Worm (Caenorhabditis elegans) whole organism, L1 larva: ENCODE measurements around the gene C54C6.5.

ENCODE experiments used
- C34B4.2 ChIP-seq: sonication (generic microtip); optimal IDR thresholded peaks from 2 replicates; lab custom pipeline; 2017; ENCODE audit warnings: mild to moderate bottlenecking, missing genetic modification characterization, missing compliant biosample characterization
- F16B12.6 ChIP-seq: fragments of 150-350 bp; optimal IDR thresholded peaks from 2 replicates; lab custom pipeline; 2014; ENCODE audit warnings: missing biosample characterization, missing genetic modification characterization
- aly-2 ChIP-seq: fragments of 150-350 bp; optimal IDR thresholded peaks from 2 replicates; lab custom pipeline; 2014; ENCODE audit warnings: missing biosample characterization, missing genetic modification characterization
- ama-1 ChIP-seq: fragments of 150-350 bp; optimal IDR thresholded peaks from 2 replicates; lab custom pipeline; 2014
- ceh-8 ChIP-seq: fragments of 200-800 bp; sonication (Bioruptor generic); optimal IDR thresholded peaks from 2 replicates; lab custom pipeline; 2018; ENCODE audit warnings: mild to moderate bottlenecking, missing genetic modification characterization, moderate library complexity, missing compliant biosample characterization
- ceh-82 ChIP-seq, 3 experiments: fragments of 150-350 bp in 1 of 3; sonication (generic microtip) in 2 of 3; optimal IDR thresholded peaks; 2 replicates each; lab custom pipeline; 2014 to 2017; ENCODE audit warnings: missing biosample characterization in 3 of 3, missing genetic modification characterization in 3 of 3
- ceh-88 ChIP-seq: fragments of 200-800 bp; sonication (Bioruptor generic); IDR thresholded peaks from 2 replicates; pipeline ENCODE4 v1.3.6; 2022; ENCODE audit warnings: missing genetic modification characterization, missing compliant biosample characterization
- ceh-90 ChIP-seq: sonication (generic microtip); optimal IDR thresholded peaks from 2 replicates; lab custom pipeline; 2016; ENCODE audit warnings: missing genetic modification characterization, missing compliant biosample characterization
- dpl-1 ChIP-seq, 3 experiments: fragments of 150-350 bp in 2 of 3; sonication (generic microtip) in 1 of 3; optimal IDR thresholded peaks; 2 replicates each; lab custom pipeline; 2014 to 2017; ENCODE audit warnings: missing biosample characterization in 3 of 3, missing genetic modification characterization in 3 of 3, missing genetic modification reagents in 3 of 3
- efl-1 ChIP-seq, 4 experiments: fragments of 150-350 bp; optimal IDR thresholded peaks in 3 of 4; peaks in 1 of 4; 1 replicate in 1 of 4; 2 replicates in 3 of 4; lab custom pipeline; 2014; ENCODE audit warnings: missing biosample characterization in 2 of 4, missing genetic modification characterization in 2 of 4, missing genetic modification reagents in 2 of 4
- egl-13 ChIP-seq: sonication (generic microtip); optimal IDR thresholded peaks from 2 replicates; lab custom pipeline; 2016; ENCODE audit warnings: missing genotype, missing genetic modification reagents, missing genetic modification characterization, missing compliant biosample characterization
- egl-27 ChIP-seq, 2 experiments: fragments of 150-350 bp in 1 of 2; sonication (generic microtip); optimal IDR thresholded peaks; 3 replicates each; lab custom pipeline; 2017 to 2018; ENCODE audit warnings: missing biosample characterization in 2 of 2, missing genetic modification characterization in 2 of 2, missing genetic modification reagents in 2 of 2
- fkh-10 ChIP-seq: sonication (generic microtip); optimal IDR thresholded peaks from 2 replicates; lab custom pipeline; 2017; ENCODE audit warnings: missing biosample characterization, missing genetic modification reagents, missing genetic modification characterization
- fos-1 ChIP-seq: fragments of 150-350 bp; optimal IDR thresholded peaks from 2 replicates; lab custom pipeline; 2014; ENCODE audit warnings: missing biosample characterization, missing genetic modification characterization
- grh-1 ChIP-seq: fragments of 200-800 bp; sonication (Bioruptor generic); IDR thresholded peaks from 2 replicates; pipeline ENCODE4 v1.3.6; 2022; ENCODE audit warnings: missing genetic modification reagents, missing genetic modification characterization, missing compliant biosample characterization
- hlh-4 ChIP-seq: sonication (generic microtip); optimal IDR thresholded peaks from 2 replicates; lab custom pipeline; 2016; ENCODE audit warnings: mild to moderate bottlenecking, missing genetic modification characterization, missing compliant biosample characterization
- irx-1 ChIP-seq: sonication (generic microtip); optimal IDR thresholded peaks from 2 replicates; lab custom pipeline; 2016; ENCODE audit warnings: missing genetic modification characterization, missing compliant biosample characterization
- isw-1 ChIP-seq: fragments of 200-800 bp; sonication (Bioruptor generic); IDR thresholded peaks from 2 replicates; pipeline ENCODE4 v1.3.6; 2022; ENCODE audit warnings: missing genetic modification characterization, missing compliant biosample characterization
- lin-14 ChIP-seq: fragments of 200-800 bp; sonication (Bioruptor generic); optimal IDR thresholded peaks from 2 replicates; lab custom pipeline; 2018; ENCODE audit warnings: mild to moderate bottlenecking, missing genetic modification characterization, moderate library complexity, missing compliant biosample characterization
- lin-15B ChIP-seq: fragments of 150-350 bp; sonication (generic microtip); optimal IDR thresholded peaks from 3 replicates; lab custom pipeline; 2014; ENCODE audit warnings: missing biosample characterization, missing genetic modification characterization
- lin-39 ChIP-seq: fragments of 150-350 bp; optimal IDR thresholded peaks from 2 replicates; lab custom pipeline; 2014; ENCODE audit warnings: missing biosample characterization, missing genetic modification reagents, missing genetic modification characterization
- lsy-2 ChIP-seq, 2 experiments: fragments of 150-350 bp; optimal IDR thresholded peaks; 2 replicates each; lab custom pipeline; 2014; ENCODE audit warnings: missing biosample characterization in 2 of 2, missing genetic modification characterization in 2 of 2
- mdl-1 ChIP-seq, 2 experiments: fragments of 150-350 bp; optimal IDR thresholded peaks; 2 replicates each; lab custom pipeline; 2014 to 2017; ENCODE audit warnings: missing biosample characterization in 2 of 2, missing genetic modification characterization in 2 of 2, inconsistent platforms in 1 of 2
- mef-2 ChIP-seq: fragments of 150-350 bp; optimal IDR thresholded peaks from 2 replicates; lab custom pipeline; 2014; ENCODE audit warnings: missing biosample characterization, missing genetic modification characterization
- mep-1 ChIP-seq: fragments of 150-350 bp; optimal IDR thresholded peaks from 2 replicates; lab custom pipeline; 2014; ENCODE audit warnings: missing biosample characterization, missing genetic modification characterization
- nhr-11 ChIP-seq: fragments of 150-350 bp; optimal IDR thresholded peaks from 2 replicates; lab custom pipeline; 2014; ENCODE audit warnings: missing biosample characterization, missing genetic modification characterization
- nhr-12 ChIP-seq: sonication (generic microtip); optimal IDR thresholded peaks from 2 replicates; lab custom pipeline; 2017; ENCODE audit warnings: missing biosample characterization, missing genetic modification characterization
- nhr-20 ChIP-seq: sonication (generic microtip); optimal IDR thresholded peaks from 2 replicates; lab custom pipeline; 2016; ENCODE audit warnings: mild to moderate bottlenecking, missing genetic modification characterization, missing compliant biosample characterization
- nhr-28 ChIP-seq: fragments of 150-350 bp; optimal IDR thresholded peaks from 2 replicates; lab custom pipeline; 2014; ENCODE audit warnings: missing biosample characterization, missing genetic modification characterization
- nhr-47 ChIP-seq: sonication (generic microtip); optimal IDR thresholded peaks from 2 replicates; lab custom pipeline; 2016; ENCODE audit warnings: mild to moderate bottlenecking, missing genetic modification characterization, moderate library complexity, missing compliant biosample characterization
- nhr-71 ChIP-seq: sonication (generic microtip); optimal IDR thresholded peaks from 2 replicates; lab custom pipeline; 2016; ENCODE audit warnings: mild to moderate bottlenecking, missing genetic modification characterization, moderate library complexity, missing compliant biosample characterization
- nhr-85 ChIP-seq: sonication (generic microtip); peaks from one replicate; lab custom pipeline; 2016; ENCODE audit warnings: missing genetic modification characterization, inconsistent platforms, missing compliant biosample characterization
- pag-3 ChIP-seq: sonication (generic microtip); optimal IDR thresholded peaks from 2 replicates; lab custom pipeline; 2017; ENCODE audit warnings: missing genetic modification characterization, mild to moderate bottlenecking, missing compliant biosample characterization, antibody characterized with exemption, borderline replicate concordance; ENCODE audit not compliant: insufficient read depth
- pqm-1 ChIP-seq: sonication (generic microtip); optimal IDR thresholded peaks from 3 replicates; lab custom pipeline; 2017; ENCODE audit warnings: missing biosample characterization, missing genetic modification characterization
- rnt-1 ChIP-seq: sonication (generic microtip); optimal IDR thresholded peaks from 2 replicates; lab custom pipeline; 2016; ENCODE audit warnings: mild to moderate bottlenecking, missing genetic modification characterization, moderate library complexity, missing compliant biosample characterization
- snpc-4 ChIP-seq: fragments of 150-350 bp; optimal IDR thresholded peaks from 2 replicates; lab custom pipeline; 2014; ENCODE audit warnings: missing biosample characterization, missing genetic modification characterization
- snu-23 ChIP-seq: sonication (generic microtip); optimal IDR thresholded peaks from 2 replicates; lab custom pipeline; 2016; ENCODE audit warnings: missing genetic modification characterization, missing compliant biosample characterization
- unc-30 ChIP-seq: sonication (generic microtip); optimal IDR thresholded peaks from 2 replicates; lab custom pipeline; 2017; ENCODE audit warnings: missing biosample characterization, missing genetic modification characterization
- unc-62 ChIP-seq: fragments of 150-350 bp; optimal IDR thresholded peaks from 2 replicates; lab custom pipeline; 2014; ENCODE audit warnings: missing biosample characterization, missing genetic modification reagents, missing genetic modification characterization
- unc-86 ChIP-seq: sonication (generic microtip); optimal IDR thresholded peaks from 2 replicates; lab custom pipeline; 2016; ENCODE audit warnings: missing genetic modification characterization, missing compliant biosample characterization
- zag-1 ChIP-seq: fragments of 150-350 bp; optimal IDR thresholded peaks from 2 replicates; lab custom pipeline; 2014; ENCODE audit warnings: missing biosample characterization, missing genetic modification characterization
- zip-4 ChIP-seq: fragments of 200-800 bp; sonication (Bioruptor generic); optimal IDR thresholded peaks from 2 replicates; lab custom pipeline; 2018; ENCODE audit warnings: mild to moderate bottlenecking, missing genetic modification characterization, moderate library complexity, missing compliant biosample characterization
- ztf-11 ChIP-seq, 2 experiments: sonication (generic microtip); optimal IDR thresholded peaks; 2 replicates each; lab custom pipeline; 2016 to 2017; ENCODE audit warnings: missing genetic modification characterization in 2 of 2, missing biosample characterization in 1 of 2, missing compliant biosample characterization in 1 of 2

The C54C6.5 gene

ce11 chrIII:3546323-3546722 lies 3.3 kb downstream of the C54C6.5 start, which contains the start of gene C54C6.7:
TSS of gene C54C6.7 (minus strand) at chrIII:3546423.
- TF ChIP-seq snu-23 (GFP tag; lab: Kevin White, UChicago): no peak
- TF ChIP-seq nhr-71: no peak
- TF ChIP-seq nhr-11 (tag; lab: Kevin White, UChicago): no peak
- no peak for TF ChIP-seq aly-2
- no peak for TF ChIP-seq zip-4 (GFP tag; lab: Kevin White, UChicago)
- no peak for TF ChIP-seq C34B4.2
- no peak for TF ChIP-seq hlh-4 (tag; lab: Kevin White, UChicago)
- no peak for TF ChIP-seq pqm-1
- no peak for TF ChIP-seq ztf-11 (tag; optimal IDR thresholded peaks at IDR 0.05; lab: Kevin White, UChicago)
- TF ChIP-seq irx-1 (tag; lab: Kevin White, UChicago): no peak
- TF ChIP-seq snpc-4 (tag; lab: Kevin White, UChicago): no peak
- no peak for TF ChIP-seq ama-1 (lab: Kevin White, UChicago)
- TF ChIP-seq mep-1 (tag; lab: Kevin White, UChicago): no peak
- no peak for TF ChIP-seq nhr-12 (tag; lab: Kevin White, UChicago)

- TF ChIP-seq ceh-88 (GFP tag; lab: Robert Waterston, UW) (no peak), rnt-1 (tag; lab: Kevin White, UChicago) (no peak), unc-62 (no peak), zag-1 (tag; lab: Kevin White, UChicago) (peak; percentile 12), pag-3 (tag; lab: Kevin White, UChicago) (no peak), isw-1 (GFP tag; lab: Robert Waterston, UW) (no peak), nhr-20 (tag; lab: Kevin White, UChicago) (no peak), ztf-11 (tag; optimal IDR thresholded peaks at IDR 0.05; lab: Kevin White, UChicago) (peak in 1 of 2 experiments; percentile 2), C34B4.2 (no peak), mdl-1 (tag; optimal IDR thresholded peaks at IDR 0.05; lab: Kevin White, UChicago) (no peak), lin-14 (GFP tag; lab: Kevin White, UChicago) (peak; percentile 61), dpl-1 (GFP tag; optimal IDR thresholded peaks at IDR 0.05; lab: Kevin White, UChicago) (no peak)
These were observed 6.6 kb downstream of the C54C6.5 start for ce11 chrIII:3543071-3543470.

- no peak for TF ChIP-seq unc-30 (tag; lab: Kevin White, UChicago)
- no peak for TF ChIP-seq mef-2 (tag; lab: Kevin White, UChicago)
- TF ChIP-seq nhr-71: peak; percentile 21
- no peak for TF ChIP-seq egl-27 (tag; optimal IDR thresholded peaks at IDR 0.05; lab: Kevin White, UChicago)
- TF ChIP-seq zag-1 (tag; lab: Kevin White, UChicago): no peak
- peak; percentile 11 for TF ChIP-seq nhr-47 (tag; lab: Kevin White, UChicago)
- peak; percentile 87 for TF ChIP-seq lin-14 (GFP tag; lab: Kevin White, UChicago)
- peak; percentile 4 for TF ChIP-seq F16B12.6
- TF ChIP-seq lin-15B (tag; lab: Kevin White, UChicago): no peak
- no peak for TF ChIP-seq snpc-4 (tag; lab: Kevin White, UChicago)
- TF ChIP-seq egl-13 (tag; lab: Kevin White, UChicago): no peak
- peak in 1 of 2 experiments; percentile 4 for TF ChIP-seq ztf-11 (tag; optimal IDR thresholded peaks at IDR 0.05; lab: Kevin White, UChicago)
- TF ChIP-seq nhr-28 (tag; lab: Kevin White, UChicago): no peak
- no peak for TF ChIP-seq mep-1 (tag; lab: Kevin White, UChicago)
- TF ChIP-seq lsy-2 (tag; optimal IDR thresholded peaks at IDR 0.05; lab: Kevin White, UChicago): peak in 1 of 2 experiments; percentile 28
- no peak for TF ChIP-seq ceh-90 (tag; lab: Kevin White, UChicago)
- no peak for TF ChIP-seq unc-86 (tag; lab: Kevin White, UChicago)
- peak; percentile 1 for TF ChIP-seq fkh-10 (GFP tag; lab: Kevin White, UChicago)
- no peak for TF ChIP-seq grh-1 (GFP tag; lab: Robert Waterston, UW)
- no peak for TF ChIP-seq nhr-85 (tag; lab: Kevin White, UChicago)
- TF ChIP-seq efl-1 (optimal IDR thresholded peaks at IDR 0.05; lab: Kevin White, UChicago): no peak
- TF ChIP-seq efl-1 (GFP tag; optimal IDR thresholded peaks at IDR 0.05 in 1 of 2; lab: Kevin White, UChicago): peak in 1 of 2 experiments; percentile 75
- peak in 2 of 3 experiments; percentile 32 to 52 for TF ChIP-seq ceh-82 (tag; optimal IDR thresholded peaks at IDR 0.05; lab: Kevin White, UChicago)
- no peak for TF ChIP-seq lin-39
- TF ChIP-seq fos-1: no peak
- no peak for TF ChIP-seq nhr-12 (tag; lab: Kevin White, UChicago)
- TF ChIP-seq isw-1 (GFP tag; lab: Robert Waterston, UW): peak; percentile 14
- no peak for TF ChIP-seq ceh-8 (GFP tag; lab: Kevin White, UChicago)
- no peak for TF ChIP-seq rnt-1 (tag; lab: Kevin White, UChicago)
These were observed 7.5 kb downstream of the C54C6.5 start for ce11 chrIII:3542105-3542504.
